Worm (Caenorhabditis elegans): ENCODE data around the gene F53H8.3.

Gene F53H8.3

ce11 chrX:949466-949865 lies 11.1 kb downstream of the F53H8.3 start (continued):
- TF ChIP-seq ctbp-1 (GFP tag; IDR thresholded peaks at IDR 0.05) (peak; percentile 93), ceh-62 (tag; optimal IDR thresholded peaks at IDR 0.05) (no peak), spr-1 (tag; optimal IDR thresholded peaks at IDR 0.05) (peak; percentile 70), dmd-8 (GFP tag; IDR thresholded peaks at IDR 0.05) (no peak), mdl-1 (tag; optimal IDR thresholded peaks at IDR 0.05) (peak; percentile 5 to 89), F26F4.8 (GFP tag; conservative IDR thresholded peaks at IDR 0.05) (no peak), php-3 (GFP tag; IDR thresholded peaks at IDR 0.05) (no peak), nhr-41 (GFP tag; IDR thresholded peaks at IDR 0.05) (no peak), ces-1 (GFP tag; optimal IDR thresholded peaks at IDR 0.05) (peak; percentile 36), rbr-2 (tag; optimal IDR thresholded peaks at IDR 0.05) (peak; percentile 97), hlh-30 (tag; optimal IDR thresholded peaks at IDR 0.05; ENCODE audit: insufficient read depth) (peak; percentile 80), nhr-28 (tag; optimal IDR thresholded peaks at IDR 0.05) (peak; percentile 75), hif-1 (tag; optimal IDR thresholded peaks at IDR 0.05) (peak in 1 of 2 experiments; percentile 74), zip-11 (GFP tag; IDR thresholded peaks at IDR 0.05) (no peak), pqm-1 (tag; optimal IDR thresholded peaks at IDR 0.05) (no peak), fos-1 (tag; optimal IDR thresholded peaks at IDR 0.05) (no peak), F37D6.2 (tag; optimal IDR thresholded peaks at IDR 0.05) (peak; percentile 90), duxl-1 (tag; optimal IDR thresholded peaks at IDR 0.05; ENCODE audit: poor library complexity) (peak; percentile 73), Y5F2A.4 (GFP tag; optimal IDR thresholded peaks at IDR 0.05) (no peak), mdt-29 (GFP tag; IDR thresholded peaks at IDR 0.05) (peak; percentile 32; the same call in 1 of the 2 replicates), spr-3 (GFP tag; optimal IDR thresholded peaks at IDR 0.05) (no peak), gei-8 (GFP tag; optimal IDR thresholded peaks at IDR 0.05) (no peak), set-16 (GFP tag; IDR thresholded peaks at IDR 0.05) (peak; percentile 79), mxl-2 (GFP tag; conservative IDR thresholded peaks at IDR 0.05) (no peak), nhr-48 (tag; optimal IDR thresholded peaks at IDR 0.05) (peak; percentile 91), hmg-1.1 (GFP tag; IDR thresholded peaks at IDR 0.05) (peak; percentile 89), Y75B8A.6 (GFP tag; IDR thresholded peaks at IDR 0.05) (no peak), T26A8.4 (GFP tag; IDR thresholded peaks at IDR 0.05) (peak; percentile 83), ZK337.2 (GFP tag; IDR thresholded peaks at IDR 0.05) (no peak), Y105C5A.15 (GFP tag; IDR thresholded peaks at IDR 0.05) (no peak), nhr-25 (tag; optimal IDR thresholded peaks at IDR 0.05; ENCODE audit: borderline replicate concordance, insufficient read depth) (peak; percentile 53), madf-5 (GFP tag; IDR thresholded peaks at IDR 0.05) (0 out of 4 replicates have a peak, but pooled peaks of 1 of the 2 experiments have one; percentile 9), unc-39 (tag; optimal IDR thresholded peaks at IDR 0.05) (no peak), pha-4 (GFP tag; IDR thresholded peaks at IDR 0.05) (peak; percentile 37; the same call in 1 of the 2 replicates), pha-4 (tag; optimal IDR thresholded peaks at IDR 0.05) (no peak), ama-1 (optimal IDR thresholded peaks at IDR 0.05) (no peak), snpc-1.2 (GFP tag; IDR thresholded peaks at IDR 0.05) (no peak), tag-97 (GFP tag; IDR thresholded peaks at IDR 0.05) (no peak), dpl-1 (GFP tag; optimal IDR thresholded peaks at IDR 0.05) (peak; percentile 23), zfp-3 (GFP tag; conservative IDR thresholded peaks at IDR 0.05) (peak; percentile 31; the same call in 1 of the 2 replicates), egl-43 (GFP tag; IDR thresholded peaks at IDR 0.05) (peak; percentile 97), daf-16 (GFP tag; optimal IDR thresholded peaks at IDR 0.05) (peak in 1 of 2 experiments; percentile 74), daf-16 (tag; optimal IDR thresholded peaks at IDR 0.05) (peak; percentile 39), lin-1 (GFP tag; IDR thresholded peaks at IDR 0.05) (no peak), lin-15B (tag; optimal IDR thresholded peaks at IDR 0.05) (no peak), ceh-82 (tag; optimal IDR thresholded peaks at IDR 0.05) (no peak), R02D3.7 (tag; optimal IDR thresholded peaks at IDR 0.05) (no peak), attf-4 (tag; optimal IDR thresholded peaks at IDR 0.05) (no peak), dve-1 (tag; optimal IDR thresholded peaks at IDR 0.05; ENCODE audit: insufficient read depth) (peak; percentile 89), vab-7 (GFP tag; IDR thresholded peaks at IDR 0.05) (peak; percentile 72), daf-8 (GFP tag; IDR thresholded peaks at IDR 0.05) (no peak)

All from whole organism, L4 larva.